Fruit fly (Drosophila melanogaster) whole organism, embryonic: ENCODE data around the gene qjt.

Experiments
- Ada2b ChIP-seq: fragments of 200-800 bp; sonication (Bioruptor generic); IDR thresholded peaks from 2 replicates; pipeline ENCODE4 v1.3.6; 2022; ENCODE audit warnings: missing biosample characterization, missing genetic modification characterization
- Atf-2 ChIP-seq: fragments of 200-800 bp; sonication (Bioruptor generic); optimal IDR thresholded peaks from 2 replicates; lab custom pipeline; 2016; ENCODE audit warnings: missing biosample characterization, missing genetic modification characterization
- BtbVII ChIP-seq: fragments of 200-800 bp; sonication (Bioruptor generic); optimal IDR thresholded peaks from 3 replicates; lab custom pipeline; 2017; ENCODE audit warnings: missing biosample characterization, mild to moderate bottlenecking, missing genetic modification characterization
- CG10147 ChIP-seq: fragments of 200-800 bp; sonication (Bioruptor generic); optimal IDR thresholded peaks from 2 replicates; lab custom pipeline; 2019; ENCODE audit warnings: missing biosample characterization, mild to moderate bottlenecking, missing genetic modification characterization, moderate library complexity
- CG10543 ChIP-seq: fragments of 200-800 bp; sonication (Bioruptor generic); optimal IDR thresholded peaks from 3 replicates; lab custom pipeline; 2017; ENCODE audit warnings: missing biosample characterization, mild to moderate bottlenecking, missing genetic modification characterization, moderate library complexity
- CG12219 ChIP-seq: fragments of 200-800 bp; sonication (Bioruptor generic); optimal IDR thresholded peaks from 3 replicates; lab custom pipeline; 2018; ENCODE audit warnings: missing biosample characterization, mild to moderate bottlenecking, missing genetic modification characterization
- CG17361 ChIP-seq: fragments of 200-800 bp; sonication (Bioruptor generic); IDR thresholded peaks from 3 replicates; pipeline ENCODE4 v1.3.6; 2022; ENCODE audit warnings: missing biosample characterization, missing genetic modification characterization
- CG17829 ChIP-seq: fragments of 200-800 bp; optimal IDR thresholded peaks from 2 replicates; lab custom pipeline; 2019; ENCODE audit warnings: missing biosample characterization, mild to moderate bottlenecking, missing genetic modification characterization, moderate library complexity
- CG18011 ChIP-seq: fragments of 200-800 bp; sonication (Bioruptor generic); optimal IDR thresholded peaks from 2 replicates; lab custom pipeline; 2017; ENCODE audit warnings: missing biosample characterization, missing genetic modification characterization, mild to moderate bottlenecking, moderate library complexity, missing genotype
- CG18599 ChIP-seq: fragments of 200-800 bp; sonication (Bioruptor generic); optimal IDR thresholded peaks from 3 replicates; lab custom pipeline; 2017; ENCODE audit warnings: missing biosample characterization, missing genetic modification characterization, mild to moderate bottlenecking, moderate library complexity, missing genetic modification reagents
- CG31365 ChIP-seq: fragments of 200-800 bp; sonication (Bioruptor generic); optimal IDR thresholded peaks from 2 replicates; lab custom pipeline; 2018; ENCODE audit warnings: missing biosample characterization, mild to moderate bottlenecking, missing genetic modification characterization
- CG31441 ChIP-seq: fragments of 200-800 bp; sonication (Bioruptor generic); IDR thresholded peaks from 2 replicates; pipeline ENCODE4 v1.3.6; 2022; ENCODE audit warnings: missing biosample characterization, missing genetic modification characterization
- CG33213 ChIP-seq: fragments of 200-800 bp; sonication (Bioruptor generic); optimal IDR thresholded peaks from 3 replicates; lab custom pipeline; 2016; ENCODE audit warnings: missing biosample characterization, missing genetic modification characterization
- CG3726 ChIP-seq: fragments of 200-800 bp; sonication (Bioruptor generic); IDR thresholded peaks from 3 replicates; pipeline ENCODE4, ENCODE4 v1.3.6; 2022; ENCODE audit warnings: missing biosample characterization, missing genetic modification characterization
- CG4328 ChIP-seq: fragments of 200-800 bp; sonication (Bioruptor generic); optimal IDR thresholded peaks from 3 replicates; lab custom pipeline; 2017; ENCODE audit warnings: missing biosample characterization, missing genetic modification reagents, missing genetic modification characterization
- CG5180 ChIP-seq: fragments of 200-800 bp; sonication (Bioruptor generic); optimal IDR thresholded peaks from 3 replicates; lab custom pipeline; 2017; ENCODE audit warnings: missing biosample characterization, missing genetic modification characterization, mild to moderate bottlenecking, moderate library complexity, missing genetic modification reagents
- CG5953 ChIP-seq: fragments of 200-800 bp; sonication (Bioruptor generic); IDR thresholded peaks from 2 replicates; pipeline ENCODE4 v1.3.6; 2022; ENCODE audit warnings: missing biosample characterization, missing genetic modification characterization
- CG7839 ChIP-seq: fragments of 200-800 bp; sonication (Bioruptor generic); optimal IDR thresholded peaks from 3 replicates; lab custom pipeline; 2018; ENCODE audit warnings: missing biosample characterization, mild to moderate bottlenecking, missing genetic modification characterization, moderate library complexity
- CG7928 ChIP-seq: fragments of 200-800 bp; sonication (Bioruptor generic); optimal IDR thresholded peaks from 2 replicates; lab custom pipeline; 2017; ENCODE audit warnings: missing biosample characterization, mild to moderate bottlenecking, missing genetic modification characterization
- CG8290 ChIP-seq, 3 experiments: fragments of 200-800 bp; sonication (Bioruptor generic); optimal IDR thresholded peaks; 2 replicates each; lab custom pipeline; 2016 to 2019; ENCODE audit warnings: missing biosample characterization in 3 of 3, missing genetic modification characterization in 3 of 3, mild to moderate bottlenecking in 2 of 3, moderate library complexity in 1 of 3
- CG8924 ChIP-seq: fragments of 200-800 bp; optimal IDR thresholded peaks from 3 replicates; lab custom pipeline; 2019; ENCODE audit warnings: missing biosample characterization, mild to moderate bottlenecking, missing genetic modification characterization, moderate library complexity
- Dip2 ChIP-seq: fragments of 200-800 bp; sonication (Bioruptor generic); IDR thresholded peaks from 2 replicates; pipeline ENCODE4 v1.3.6; 2022; ENCODE audit warnings: missing biosample characterization, missing genetic modification characterization
- GATAe ChIP-seq: fragments of 200-800 bp; sonication (Bioruptor generic); conservative IDR thresholded peaks from 2 replicates; pipeline ENCODE4 v1.3.6; 2022; ENCODE audit warnings: missing biosample characterization, missing genetic modification characterization
- HHEX ChIP-seq: fragments of 200-800 bp; sonication (Bioruptor generic); optimal IDR thresholded peaks from 3 replicates; lab custom pipeline; 2017; ENCODE audit warnings: missing biosample characterization, mild to moderate bottlenecking, missing genetic modification characterization, missing genetic modification reagents
- HLH4C ChIP-seq: fragments of 200-800 bp; sonication (Bioruptor generic); IDR thresholded peaks from 3 replicates; pipeline ENCODE4 v1.3.6; 2022; ENCODE audit warnings: missing biosample characterization, missing genetic modification characterization; ENCODE audit not compliant: partially characterized antibody
- HLH54F ChIP-seq: fragments of 200-800 bp; sonication (Bioruptor generic); optimal IDR thresholded peaks from 3 replicates; lab custom pipeline; 2016; ENCODE audit warnings: missing biosample characterization, missing genetic modification characterization
- Hr78 ChIP-seq, 2 experiments: fragments of 200-800 bp in 1 of 2; fragments of >200 bp in 1 of 2; sonication (Bioruptor generic) in 1 of 2; optimal IDR thresholded peaks; 2 replicates each; lab custom pipeline; 2017 to 2019; ENCODE audit warnings: missing biosample characterization in 2 of 2, missing genetic modification characterization in 2 of 2, mild to moderate bottlenecking in 1 of 2, moderate library complexity in 1 of 2
- Mad ChIP-seq: fragments of 200-800 bp; sonication (Bioruptor generic); optimal IDR thresholded peaks from 2 replicates; lab custom pipeline; 2016; ENCODE audit warnings: missing biosample characterization, missing genetic modification characterization
- Mes4 ChIP-seq: fragments of 200-800 bp; sonication (Bioruptor generic); optimal IDR thresholded peaks from 2 replicates; lab custom pipeline; 2016; ENCODE audit warnings: missing biosample characterization, missing genetic modification characterization
- Myb ChIP-seq: fragments of 200-800 bp; sonication (Bioruptor generic); optimal IDR thresholded peaks from 2 replicates; lab custom pipeline; 2016; ENCODE audit warnings: missing biosample characterization, missing genetic modification characterization
- Pdp1 ChIP-seq, 2 experiments: fragments of 200-800 bp; sonication (Bioruptor generic); optimal IDR thresholded peaks; 3 replicates each; lab custom pipeline; 2016; ENCODE audit warnings: missing biosample characterization in 2 of 2, missing genetic modification characterization in 2 of 2, mild to moderate bottlenecking in 1 of 2, moderate library complexity in 1 of 2
- Poxn ChIP-seq: fragments of 200-800 bp; sonication (Bioruptor generic); IDR thresholded peaks from 2 replicates; pipeline ENCODE4 v1.3.6; 2022; ENCODE audit warnings: missing biosample characterization, missing genetic modification characterization
- Rfx ChIP-seq: fragments of 200-800 bp; sonication (Bioruptor generic); IDR thresholded peaks from 2 replicates; pipeline ENCODE4 v1.3.6; 2022; ENCODE audit warnings: missing biosample characterization, missing genetic modification characterization
- Sin3A ChIP-seq: fragments of >200 bp; optimal IDR thresholded peaks from 2 replicates; lab custom pipeline; 2018
- Six4 ChIP-seq: fragments of 200-800 bp; sonication (Bioruptor generic); optimal IDR thresholded peaks from 2 replicates; lab custom pipeline; 2016; ENCODE audit warnings: missing biosample characterization, missing genetic modification characterization
- ap ChIP-seq: fragments of 200-800 bp; sonication (Bioruptor generic); IDR thresholded peaks from 2 replicates; pipeline ENCODE4 v1.3.6; 2022; ENCODE audit warnings: missing biosample characterization, missing genetic modification characterization
- chinmo ChIP-seq: fragments of 200-800 bp; sonication (Bioruptor generic); IDR thresholded peaks from 4 replicates; pipeline ENCODE4 v1.3.6; 2022; ENCODE audit warnings: missing biosample characterization, missing genetic modification characterization; ENCODE audit not compliant: partially characterized antibody
- ftz-f1 ChIP-seq: fragments of 200-800 bp; sonication (Bioruptor generic); optimal IDR thresholded peaks from 2 replicates; lab custom pipeline; 2016; ENCODE audit warnings: missing biosample characterization, missing genetic modification characterization
- lilli ChIP-seq: fragments of 200-800 bp; sonication (Bioruptor generic); optimal IDR thresholded peaks from 3 replicates; lab custom pipeline; 2016; ENCODE audit warnings: missing biosample characterization, missing genetic modification characterization
- luna ChIP-seq: fragments of 200-800 bp; sonication (Bioruptor generic); optimal IDR thresholded peaks from 2 replicates; lab custom pipeline; 2016; ENCODE audit warnings: missing biosample characterization, missing genetic modification characterization
- mirr ChIP-seq: fragments of 200-800 bp; sonication (Bioruptor generic); optimal IDR thresholded peaks from 3 replicates; lab custom pipeline; 2018; ENCODE audit warnings: missing biosample characterization, mild to moderate bottlenecking, missing genetic modification characterization
- pho ChIP-seq: fragments of 200-800 bp; sonication (Bioruptor generic); optimal IDR thresholded peaks from 2 replicates; lab custom pipeline; 2016; ENCODE audit warnings: missing biosample characterization, missing genetic modification characterization
- pita ChIP-seq: fragments of 200-800 bp; sonication (Bioruptor generic); optimal IDR thresholded peaks from 2 replicates; lab custom pipeline; 2017; ENCODE audit warnings: missing biosample characterization, mild to moderate bottlenecking, missing genetic modification characterization
- repo ChIP-seq: fragments of 200-800 bp; sonication (Bioruptor generic); optimal IDR thresholded peaks from 2 replicates; lab custom pipeline; 2016; ENCODE audit warnings: missing biosample characterization, missing genetic modification characterization
- sim ChIP-seq: fragments of 200-800 bp; sonication (Bioruptor generic); IDR thresholded peaks from 2 replicates; pipeline ENCODE4 v1.3.6; 2022; ENCODE audit warnings: missing biosample characterization, missing genetic modification characterization
- trh ChIP-seq: fragments of 200-800 bp; sonication (Bioruptor generic); optimal IDR thresholded peaks from 2 replicates; lab custom pipeline; 2016; ENCODE audit warnings: missing biosample characterization, missing genetic modification characterization
- vvl ChIP-seq: fragments of 200-800 bp; sonication (Bioruptor generic); IDR thresholded peaks from 2 replicates; pipeline ENCODE4 v1.3.6; 2022; ENCODE audit warnings: missing biosample characterization, missing genetic modification characterization
- zen ChIP-seq: fragments of 200-800 bp; sonication (Bioruptor generic); optimal IDR thresholded peaks from 3 replicates; lab custom pipeline; 2018; ENCODE audit warnings: missing biosample characterization, mild to moderate bottlenecking, missing genetic modification characterization, moderate library complexity

qjt gene

dm6 chr3L:17478826-17479225 lies at the start of gene qjt, which contains the start of gene CG13733:
Gene qjt, plus strand, starts transcription at chr3L:17479096.
Gene CG13733, minus strand, starts transcription at chr3L:17478926.
- TF ChIP-seq ap = no peak
- peak in 1 of 2 experiments; percentile 50 for TF ChIP-seq Pdp1 (GFP tag; optimal IDR thresholded peaks at IDR 0.05; lab: Kevin White, UChicago)
- no peak for TF ChIP-seq CG17829 (tag; lab: Kevin White, UChicago)
- no peak for TF ChIP-seq Six4 (GFP tag; lab: Kevin White, UChicago)

- TF ChIP-seq pho (no peak), zen (tag; lab: Kevin White, UChicago) (no peak), CG5180 (GFP tag; lab: Kevin White, UChicago) (no peak), Hr78 (GFP tag; optimal IDR thresholded peaks at IDR 0.05; lab: Kevin White, UChicago) (peak in 1 of 2 experiments; percentile 75), Pdp1 (GFP tag; optimal IDR thresholded peaks at IDR 0.05; lab: Kevin White, UChicago) (peak in 1 of 2 experiments; percentile 4), Atf-2 (no peak), CG3726 (GFP tag; lab: Robert Waterston, UW) (no peak), CG7839 (tag; lab: Kevin White, UChicago) (no peak), sim (GFP tag; lab: Robert Waterston, UW) (no peak), CG4328 (no peak), CG5953 (GFP tag; lab: Robert Waterston, UW) (0 out of 2 replicates have a peak, but pooled peaks have one; percentile 22), Sin3A (lab: Kevin White, UChicago) (no peak), Rfx (GFP tag; lab: Robert Waterston, UW) (peak; percentile 5; the same call in 1 of the 2 replicates), CG10543 (GFP tag; lab: Kevin White, UChicago) (peak; percentile 81), HLH4C (GFP tag; lab: Robert Waterston, UW) (0 out of 3 replicates have a peak, but pooled peaks have one; percentile 29), CG18599 (no peak), vvl (GFP tag; lab: Robert Waterston, UW) (peak; percentile 13; the same call in 1 of the 2 replicates), lilli (GFP tag; lab: Kevin White, UChicago) (no peak), CG10147 (GFP tag; lab: Kevin White, UChicago) (no peak), Myb (GFP tag; lab: Kevin White, UChicago) (no peak), HHEX (no peak), CG7928 (no peak), CG17361 (GFP tag; lab: Robert Waterston, UW) (no peak), ftz-f1 (GFP tag; lab: Kevin White, UChicago) (peak; percentile 21), chinmo (GFP tag; lab: Robert Waterston, UW) (peak; percentile 87; the same call in 3 of the 4 replicates), CG31365 (no peak), Poxn (GFP tag; lab: Robert Waterston, UW) (no peak), BtbVII (GFP tag; lab: Kevin White, UChicago) (peak; percentile 8), Mes4 (GFP tag; lab: Kevin White, UChicago) (no peak), CG8290 (GFP tag; optimal IDR thresholded peaks at IDR 0.05; lab: Kevin White, UChicago) (no peak), CG8290 (tag; optimal IDR thresholded peaks at IDR 0.05; lab: Kevin White, UChicago) (peak in 1 of 2 experiments; percentile 70), pita (no peak), Ada2b (no peak), CG8924 (tag; lab: Kevin White, UChicago) (no peak), HLH54F (GFP tag; lab: Kevin White, UChicago) (no peak), luna (GFP tag; lab: Kevin White, UChicago) (no peak), repo (GFP tag; lab: Kevin White, UChicago) (no peak), CG33213 (GFP tag; lab: Kevin White, UChicago) (no peak), Dip2 (GFP tag; lab: Robert Waterston, UW) (no peak), trh (no peak), Mad (GFP tag; lab: Kevin White, UChicago) (no peak), CG18011 (GFP tag; lab: Kevin White, UChicago) (no peak), CG12219 (GFP tag; lab: Kevin White, UChicago) (no peak), CG31441 (GFP tag; lab: Robert Waterston, UW) (no peak), GATAe (GFP tag; lab: Robert Waterston, UW) (no peak), mirr (GFP tag; lab: Kevin White, UChicago) (peak; percentile 67)
These were observed 48.5 kb upstream of the qjt start for dm6 chr3L:17430390-17430789.
